Fruit fly (Drosophila melanogaster) whole organism: ENCODE measurements around the gene CG14340.

Experiments used
- CG8478 ChIP-seq: fragments of >200 bp; optimal IDR thresholded peaks from 2 replicates; lab custom pipeline; 2018; ENCODE audit warnings: inconsistent platforms
- Dll ChIP-seq: fragments of >200 bp; optimal IDR thresholded peaks from 2 replicates; lab custom pipeline; 2017
- EcR ChIP-seq, 2 experiments: fragments of >200 bp; optimal IDR thresholded peaks; 2 replicates each; lab custom pipeline; 2017; ENCODE audit warnings: missing biosample characterization in 2 of 2, missing genetic modification characterization in 2 of 2, missing genetic modification reagents in 2 of 2
- pan ChIP-seq: fragments of >200 bp; optimal IDR thresholded peaks from 2 replicates; lab custom pipeline; 2017
- psq ChIP-seq: fragments of >200 bp; optimal IDR thresholded peaks from 2 replicates; lab custom pipeline; 2017
- usp ChIP-seq: fragments of >200 bp; optimal IDR thresholded peaks from 2 replicates; lab custom pipeline; 2017; ENCODE audit warnings: missing biosample characterization, missing genetic modification characterization, mixed read lengths

DNA sequence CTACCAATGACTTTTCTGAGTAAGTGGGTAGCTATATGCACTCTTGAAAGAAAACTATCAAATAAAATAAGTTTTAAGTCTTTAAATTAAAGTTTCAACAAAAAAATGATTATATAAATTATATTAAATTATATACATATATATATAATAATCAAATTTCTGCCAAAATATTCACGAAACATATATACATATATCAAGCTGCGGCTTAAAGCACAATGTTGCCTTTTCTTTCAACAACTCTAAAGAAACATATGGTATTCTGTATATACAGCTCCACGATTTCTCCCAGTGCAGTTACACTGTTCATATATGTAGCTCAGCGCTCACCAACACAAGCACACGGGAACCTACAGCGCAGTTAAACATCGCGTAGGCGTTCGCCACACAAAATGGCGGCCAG is 22.8 kb downstream of the CG14340 start:
- TF ChIP-seq usp (no peak), Dll (lab: Kevin White, UChicago) (no peak), CG8478 (no peak), pan (no peak), EcR (GFP tag; optimal IDR thresholded peaks at IDR 0.05; lab: Kevin White, UChicago) (no peak), psq (lab: Kevin White, UChicago) (no peak)
